Fruit fly (Drosophila melanogaster) Kc167 (cell line): ENCODE data around the gene CG31021.

Experiments used
- Myc ChIP-seq: fragments of >200 bp; optimal IDR thresholded peaks from 2 replicates; lab custom pipeline; 2017; ENCODE audit warnings: missing external identifiers
- Sin3A ChIP-seq: fragments of >200 bp; optimal IDR thresholded peaks from 2 replicates; lab custom pipeline; 2018; ENCODE audit warnings: missing external identifiers
- h ChIP-seq: fragments of >200 bp; optimal IDR thresholded peaks from 3 replicates; lab custom pipeline; 2018; ENCODE audit warnings: missing external identifiers
- insv ChIP-seq: fragments of >200 bp; optimal IDR thresholded peaks from 3 replicates; lab custom pipeline; 2018; ENCODE audit warnings: missing external identifiers
- psq ChIP-seq: fragments of >200 bp; optimal IDR thresholded peaks from 2 replicates; lab custom pipeline; 2017; ENCODE audit warnings: missing external identifiers
- ttk ChIP-seq: sonication (Bioruptor generic); optimal IDR thresholded peaks from 2 replicates; lab custom pipeline; 2017; ENCODE audit warnings: missing external identifiers

The CG31021 gene

DNA sequence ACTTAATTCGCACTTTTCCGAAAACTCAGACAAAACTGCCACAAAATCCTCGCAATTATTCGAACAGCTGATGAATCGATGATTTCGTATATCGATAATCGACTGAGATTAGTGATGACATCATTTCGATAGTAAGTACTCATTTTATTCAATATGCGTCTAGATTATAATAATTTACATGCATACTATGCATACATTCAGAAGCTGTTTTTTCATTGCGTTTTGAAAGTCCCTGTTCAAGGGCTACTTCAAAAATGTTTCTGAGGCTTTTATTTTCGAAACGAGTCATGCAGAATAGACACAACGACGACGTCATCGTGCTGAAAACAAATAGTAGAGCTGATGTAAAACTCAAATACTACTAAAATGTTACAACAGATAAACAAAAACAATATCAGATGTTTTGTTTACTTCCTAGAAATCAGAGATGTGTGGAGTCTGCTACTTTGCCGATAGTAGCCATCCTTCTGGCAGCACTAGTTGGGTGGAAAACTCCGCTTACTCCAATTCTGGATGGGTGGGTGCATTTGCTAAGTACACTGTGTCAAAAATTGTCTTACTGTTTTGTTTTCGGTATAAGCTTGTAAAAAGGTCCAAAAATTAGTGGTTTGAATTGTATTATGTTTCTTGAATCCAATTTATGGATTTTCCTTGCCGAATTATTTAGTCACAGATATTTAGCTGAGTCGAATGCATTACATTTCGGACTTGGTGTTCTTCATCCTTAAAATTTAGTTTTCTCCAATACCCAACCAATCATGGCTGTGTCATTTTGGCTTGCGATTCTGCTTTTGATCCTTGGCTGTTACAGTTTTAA, at the start of gene CG31021, which contains the start of gene CG2246:
TSS of gene CG31021 (plus strand) at position 767 of the 817 bp plus-strand sequence.
TSS of gene CG2246 (minus strand) at position 50 of the 817 bp plus-strand sequence.
- no peak for TF ChIP-seq Myc (lab: Kevin White, UChicago)
- TF ChIP-seq psq (lab: Kevin White, UChicago): no peak
- TF ChIP-seq h: no peak
- TF ChIP-seq Sin3A (lab: Kevin White, UChicago): no peak
- no peak for TF ChIP-seq ttk
- no peak for TF ChIP-seq insv (lab: Kevin White, UChicago)

- TF ChIP-seq Sin3A (lab: Kevin White, UChicago): no peak
- TF ChIP-seq h: no peak
- no peak for TF ChIP-seq insv (lab: Kevin White, UChicago)
- no peak for TF ChIP-seq psq (lab: Kevin White, UChicago)
- TF ChIP-seq ttk: no peak
- TF ChIP-seq Myc (lab: Kevin White, UChicago): no peak
Observed at dm6 chr3R:30552548-30552947, 49.5 kb upstream of the CG31021 start.

dm6 chr3R:30560070-30560469, 41.9 kb upstream of the CG31021 start, which contains the start of gene CG34155:
Gene CG34155, minus strand, starts transcription at chr3R:30560199.
- no peak for TF ChIP-seq Myc (lab: Kevin White, UChicago)
- TF ChIP-seq Sin3A (lab: Kevin White, UChicago): no peak
- no peak for TF ChIP-seq insv (lab: Kevin White, UChicago)
- no peak for TF ChIP-seq ttk
- TF ChIP-seq h: no peak
- TF ChIP-seq psq (lab: Kevin White, UChicago): no peak

DNA sequence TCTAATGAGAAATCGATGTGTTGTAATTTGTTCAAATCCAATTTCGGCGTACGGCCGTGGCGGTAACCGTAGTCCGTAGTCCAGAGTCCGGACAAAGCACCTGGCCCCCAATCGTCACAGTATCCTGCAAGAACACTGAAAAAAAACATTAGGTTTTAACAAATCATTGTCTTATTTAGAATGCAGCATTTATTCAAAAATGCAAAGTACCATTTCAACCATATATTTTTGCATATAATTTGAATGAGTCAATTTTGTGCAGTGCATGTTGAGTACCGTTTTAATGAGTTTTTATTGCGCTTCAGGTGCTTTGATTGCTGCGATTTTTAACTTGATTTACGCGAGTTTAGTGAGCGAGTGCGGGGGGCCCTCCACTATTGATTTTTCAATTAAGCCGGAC, 40.8 kb upstream of the CG31021 start:
- no peak for TF ChIP-seq h
- TF ChIP-seq Sin3A (lab: Kevin White, UChicago): no peak

dm6 chr3R:30562733-30563259, 39.2 kb upstream of the CG31021 start:
- TF ChIP-seq h (no peak), psq (lab: Kevin White, UChicago) (no peak), ttk (no peak), Myc (lab: Kevin White, UChicago) (no peak)

dm6 chr3R:30563260-30564080, 38.5 kb upstream of the CG31021 start:
- TF ChIP-seq psq (lab: Kevin White, UChicago) (no peak), h (no peak), insv (lab: Kevin White, UChicago) (no peak), Myc (lab: Kevin White, UChicago) (no peak), ttk (no peak), Sin3A (lab: Kevin White, UChicago) (no peak)

DNA sequence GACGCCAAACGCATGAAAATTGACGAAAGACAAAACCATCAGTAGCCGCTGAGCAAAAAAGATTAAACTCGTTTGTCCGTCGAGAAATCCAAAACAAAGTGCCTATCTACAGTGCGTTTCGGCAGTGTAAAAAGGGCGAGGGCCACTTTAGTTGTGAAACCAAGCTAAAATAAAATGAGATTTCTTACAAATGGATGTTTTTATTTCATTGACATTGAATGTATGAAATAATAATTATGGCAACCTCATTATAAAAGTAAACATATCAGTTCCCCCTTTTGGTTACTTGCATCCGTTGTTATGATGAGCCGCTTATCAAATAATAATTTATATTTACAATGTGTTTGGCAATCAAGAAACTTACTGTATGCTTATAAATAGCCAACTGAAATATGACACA, 37.5 kb upstream of the CG31021 start:
- TF ChIP-seq insv (lab: Kevin White, UChicago) (no peak), ttk (no peak), Myc (lab: Kevin White, UChicago) (no peak)

- TF ChIP-seq Sin3A (lab: Kevin White, UChicago): no peak
- no peak for TF ChIP-seq insv (lab: Kevin White, UChicago)
- no peak for TF ChIP-seq Myc (lab: Kevin White, UChicago)
- TF ChIP-seq psq (lab: Kevin White, UChicago): no peak
- TF ChIP-seq ttk: no peak
- TF ChIP-seq h: no peak
Observed at dm6 chr3R:30566181-30566902, 35.7 kb upstream of the CG31021 start.

DNA sequence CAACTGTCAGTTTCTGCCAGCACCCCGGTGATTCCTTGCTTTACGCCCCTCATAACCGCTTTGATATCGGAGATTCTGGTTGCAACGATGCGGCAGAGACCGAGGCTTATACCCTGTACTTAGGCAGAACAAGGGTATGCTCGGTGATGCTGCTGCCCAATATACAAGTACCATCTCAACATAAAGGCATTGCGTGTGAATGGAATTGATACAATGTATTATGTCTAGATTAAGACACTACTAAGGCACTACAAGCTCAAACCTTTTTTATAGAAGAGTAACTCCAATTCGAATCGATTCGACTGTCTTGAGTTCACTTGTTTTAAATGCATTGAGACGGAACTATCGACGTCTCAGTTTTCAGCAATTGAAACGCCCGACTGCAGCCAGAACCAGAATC, 34.8 kb upstream of the CG31021 start:
- no peak for TF ChIP-seq psq (lab: Kevin White, UChicago)
- TF ChIP-seq ttk: no peak
- TF ChIP-seq Myc (lab: Kevin White, UChicago): no peak

dm6 chr3R:30570554-30571141, 31.4 kb upstream of the CG31021 start:
- TF ChIP-seq h (no peak), psq (lab: Kevin White, UChicago) (no peak), insv (lab: Kevin White, UChicago) (no peak), ttk (no peak), Myc (lab: Kevin White, UChicago) (no peak), Sin3A (lab: Kevin White, UChicago) (no peak)

dm6 chr3R:30579129-30579528, 22.9 kb upstream of the CG31021 start, which contains the start of gene CG9702:
Gene CG9702, plus strand, starts transcription at chr3R:30579429.
- TF ChIP-seq h (no peak), insv (lab: Kevin White, UChicago) (no peak), Sin3A (lab: Kevin White, UChicago) (no peak), Myc (lab: Kevin White, UChicago) (no peak), ttk (no peak), psq (lab: Kevin White, UChicago) (no peak)
